Worm (Caenorhabditis elegans): ENCODE measurements around the gene pepm-1.

pepm-1 gene

ce11 chrV:14347234-14347826 lies 18.4 kb downstream of the pepm-1 start, which contains the start of gene cept-2 (continued):
- TF ChIP-seq hmg-20 (GFP tag; IDR thresholded peaks at IDR 0.05) (0 out of 2 replicates have a peak, but pooled peaks have one; percentile 43), T26A5.8 (tag; optimal IDR thresholded peaks at IDR 0.05) (no peak), snpc-1.3 (tag; optimal IDR thresholded peaks at IDR 0.05; ENCODE audit: insufficient read depth) (peak; percentile 66), dpl-1 (GFP tag; optimal IDR thresholded peaks at IDR 0.05) (peak; percentile 56), F57A8.1 (GFP tag; optimal IDR thresholded peaks at IDR 0.05) (no peak), nhr-80 (tag; optimal IDR thresholded peaks at IDR 0.05) (peak; percentile 54), ceh-91 (GFP tag; IDR thresholded peaks at IDR 0.05) (0 out of 2 replicates have a peak, but pooled peaks have one; percentile 30), unc-62 (GFP tag; optimal IDR thresholded peaks at IDR 0.05) (no peak), lsl-1 (GFP tag; optimal IDR thresholded peaks at IDR 0.05) (peak; percentile 67), pha-4 (tag; optimal IDR thresholded peaks at IDR 0.05) (peak; percentile 45), B0019.2 (GFP tag; conservative IDR thresholded peaks at IDR 0.05) (no peak), tbx-9 (tag; optimal IDR thresholded peaks at IDR 0.05; ENCODE audit: borderline replicate concordance) (no peak), snpc-3.4 (tag; optimal IDR thresholded peaks at IDR 0.05) (peak; percentile 80), F37B4.10 (GFP tag; IDR thresholded peaks at IDR 0.05) (no peak), Y53F4B.3 (GFP tag; IDR thresholded peaks at IDR 0.05) (no peak), K12H6.12 (tag; optimal IDR thresholded peaks at IDR 0.05) (peak; percentile 88), akir-1 (GFP tag; optimal IDR thresholded peaks at IDR 0.05) (peak; percentile 24), Y95B8A.8 (GFP tag; IDR thresholded peaks at IDR 0.05) (0 out of 2 replicates have a peak, but pooled peaks have one; percentile 31), dox-1 (GFP tag; IDR thresholded peaks at IDR 0.05) (peak; percentile 92), nfya-1 (tag; optimal IDR thresholded peaks at IDR 0.05; ENCODE audit: borderline replicate concordance, insufficient read depth) (no peak), lsy-27 (tag; optimal IDR thresholded peaks at IDR 0.05; ENCODE audit: borderline replicate concordance, insufficient read depth) (no peak), madf-3 (GFP tag; IDR thresholded peaks at IDR 0.05) (0 out of 2 replicates have a peak, but pooled peaks have one; percentile 45), hlh-26 (GFP tag; conservative IDR thresholded peaks at IDR 0.05) (no peak), hrde-1 (tag; optimal IDR thresholded peaks at IDR 0.05; ENCODE audit: borderline replicate concordance) (no peak), unc-130 (GFP tag; optimal IDR thresholded peaks at IDR 0.05) (no peak), athp-1 (tag; optimal IDR thresholded peaks at IDR 0.05) (peak; percentile 41), him-1 (tag; optimal IDR thresholded peaks at IDR 0.05) (peak; percentile 36), ztf-6 (GFP tag; IDR thresholded peaks at IDR 0.05) (no peak), ztf-22 (GFP tag; optimal IDR thresholded peaks at IDR 0.05) (no peak), aptf-2 (GFP tag; conservative IDR thresholded peaks at IDR 0.05) (no peak), efl-1 (GFP tag; optimal IDR thresholded peaks at IDR 0.05) (peak; percentile 52), let-607 (tag; optimal IDR thresholded peaks at IDR 0.05) (peak; percentile 76 to 81), ceh-100 (GFP tag; IDR thresholded peaks at IDR 0.05) (peak; percentile 98), attf-3 (GFP tag; conservative IDR thresholded peaks at IDR 0.05) (peak; percentile 69), rec-8 (tag; optimal IDR thresholded peaks at IDR 0.05) (no peak), ceh-79 (tag; optimal IDR thresholded peaks at IDR 0.05) (no peak), Y56A3A.18 (GFP tag; IDR thresholded peaks at IDR 0.05) (no peak), gei-17 (GFP tag; optimal IDR thresholded peaks at IDR 0.05) (no peak), bed-1 (GFP tag; IDR thresholded peaks at IDR 0.05) (no peak), lin-40 (tag; optimal IDR thresholded peaks at IDR 0.05) (no peak), ama-1 (optimal IDR thresholded peaks at IDR 0.05) (no peak), ama-1 (GFP tag; optimal IDR thresholded peaks at IDR 0.05) (no peak), zim-3 (tag; optimal IDR thresholded peaks at IDR 0.05) (no peak), tbp1 (GFP tag; optimal IDR thresholded peaks at IDR 0.05) (peak; percentile 65), nfya-2 (GFP tag; IDR thresholded peaks at IDR 0.05) (no peak), hlh-12 (tag; optimal IDR thresholded peaks at IDR 0.05) (no peak), fkh-3 (tag; optimal IDR thresholded peaks at IDR 0.05) (no peak)
